Worm (Caenorhabditis elegans) whole organism, early embryonic: ENCODE results near the gene irld-11.

ENCODE experiments used
- F13C5.2 ChIP-seq: sonication (generic microtip); optimal IDR thresholded peaks from 2 replicates; lab custom pipeline; 2017; ENCODE audit warnings: mild to moderate bottlenecking, missing genetic modification characterization, inconsistent platforms, missing compliant biosample characterization
- ama-1 ChIP-seq: fragments of 150-350 bp; optimal IDR thresholded peaks from 2 replicates; lab custom pipeline; 2014
- ceh-13 ChIP-seq: fragments of 200-800 bp; sonication (Bioruptor generic); optimal IDR thresholded peaks from 2 replicates; lab custom pipeline; 2018; ENCODE audit warnings: mild to moderate bottlenecking, missing genetic modification characterization, missing compliant biosample characterization
- ceh-36 ChIP-seq: sonication (generic microtip); optimal IDR thresholded peaks from 2 replicates; lab custom pipeline; 2016; ENCODE audit warnings: missing genetic modification characterization, inconsistent platforms, missing compliant biosample characterization
- ets-7 ChIP-seq: sonication (generic microtip); optimal IDR thresholded peaks from 2 replicates; lab custom pipeline; 2016; ENCODE audit warnings: missing genotype, missing genetic modification characterization, missing compliant biosample characterization
- flt-1 ChIP-seq: fragments of 200-800 bp; sonication (Bioruptor generic); IDR thresholded peaks from 2 replicates; pipeline ENCODE4 v1.3.6; 2022; ENCODE audit warnings: missing genetic modification characterization, missing compliant biosample characterization
- hmbx-1 ChIP-seq: sonication (generic microtip); optimal IDR thresholded peaks from 2 replicates; lab custom pipeline; 2016; ENCODE audit warnings: mild to moderate bottlenecking, missing genetic modification characterization, missing compliant biosample characterization
- hmg-4 ChIP-seq: fragments of 200-800 bp; sonication (Bioruptor generic); optimal IDR thresholded peaks from 2 replicates; lab custom pipeline; 2018; ENCODE audit warnings: mild to moderate bottlenecking, missing genetic modification characterization, missing compliant biosample characterization
- scrt-1 ChIP-seq: fragments of 200-800 bp; sonication (Bioruptor generic); IDR thresholded peaks from 2 replicates; pipeline ENCODE4 v1.3.6; 2022; ENCODE audit warnings: missing genetic modification characterization, missing compliant biosample characterization
- sea-1 ChIP-seq: fragments of 200-800 bp; sonication (Bioruptor generic); conservative IDR thresholded peaks from 2 replicates; pipeline ENCODE4 v1.3.6; 2022; ENCODE audit warnings: missing genetic modification characterization, missing compliant biosample characterization
- tbx-11 ChIP-seq: fragments of 200-800 bp; sonication (Bioruptor generic); IDR thresholded peaks from 2 replicates; pipeline ENCODE4 v1.3.6; 2022; ENCODE audit warnings: missing genetic modification characterization, missing compliant biosample characterization
- tbx-37 ChIP-seq: fragments of 200-800 bp; sonication (Bioruptor generic); conservative IDR thresholded peaks from 2 replicates; pipeline ENCODE4 v1.3.6; 2022; ENCODE audit warnings: missing genetic modification reagents, missing genetic modification characterization, missing compliant biosample characterization
- tra-4 ChIP-seq: sonication (generic microtip); optimal IDR thresholded peaks from 2 replicates; lab custom pipeline; 2017; ENCODE audit warnings: missing genetic modification characterization, missing compliant biosample characterization

ce11 chrV:1627269-1627668 is 27.7 kb upstream of the irld-11 start:
- TF ChIP-seq flt-1 (GFP tag; lab: Robert Waterston, UW) (no peak), ama-1 (no peak), ceh-36 (tag; lab: Kevin White, UChicago) (no peak), ceh-13 (GFP tag; lab: Kevin White, UChicago) (no peak), hmbx-1 (tag; lab: Kevin White, UChicago) (no peak), F13C5.2 (tag; lab: Kevin White, UChicago) (no peak), ets-7 (no peak), tbx-37 (GFP tag; lab: Robert Waterston, UW) (no peak), tbx-11 (no peak), tra-4 (no peak), sea-1 (no peak), hmg-4 (GFP tag; lab: Kevin White, UChicago) (no peak), scrt-1 (no peak)
